Worm (Caenorhabditis elegans): Measurements from ENCODE around the gene scb-1.

The scb-1 gene

ce11 chrV:11104408-11104807 is 15.1 kb downstream of the scb-1 start:
- TF ChIP-seq ceh-90 (tag; optimal IDR thresholded peaks at IDR 0.05): no peak
- no peak for TF ChIP-seq lin-14 (GFP tag; optimal IDR thresholded peaks at IDR 0.05)
- no peak for TF ChIP-seq nhr-85 (tag)
- TF ChIP-seq sup-37 (GFP tag; optimal IDR thresholded peaks at IDR 0.05): no peak
- no peak for TF ChIP-seq grh-1 (GFP tag; IDR thresholded peaks at IDR 0.05)
- no peak for TF ChIP-seq hlh-17 (GFP tag; optimal IDR thresholded peaks at IDR 0.05; ENCODE audit: borderline replicate concordance)
- TF ChIP-seq mep-1 (tag; optimal IDR thresholded peaks at IDR 0.05): no peak
- TF ChIP-seq lin-13 (GFP tag; optimal IDR thresholded peaks at IDR 0.05): no peak
- no peak for TF ChIP-seq ztf-11 (tag; optimal IDR thresholded peaks at IDR 0.05)
- TF ChIP-seq isw-1 (GFP tag; IDR thresholded peaks at IDR 0.05): no peak
- TF ChIP-seq F16B12.6 (tag; optimal IDR thresholded peaks at IDR 0.05): no peak
- TF ChIP-seq sox-4 (tag; optimal IDR thresholded peaks at IDR 0.05): no peak
- no peak for TF ChIP-seq unc-86 (tag; optimal IDR thresholded peaks at IDR 0.05)
- no peak for TF ChIP-seq blmp-1 (tag; optimal IDR thresholded peaks at IDR 0.05)

- TF ChIP-seq nhr-47 (tag; optimal IDR thresholded peaks at IDR 0.05) (no peak), dpl-1 (GFP tag; optimal IDR thresholded peaks at IDR 0.05) (no peak), lin-15B (tag; optimal IDR thresholded peaks at IDR 0.05) (no peak), aha-1 (tag; optimal IDR thresholded peaks at IDR 0.05) (no peak), ceh-90 (tag; optimal IDR thresholded peaks at IDR 0.05) (no peak), ets-5 (GFP tag; IDR thresholded peaks at IDR 0.05) (no peak), zag-1 (tag; optimal IDR thresholded peaks at IDR 0.05) (no peak), isw-1 (GFP tag; IDR thresholded peaks at IDR 0.05) (no peak), zip-4 (GFP tag; optimal IDR thresholded peaks at IDR 0.05) (no peak), nhr-12 (tag; optimal IDR thresholded peaks at IDR 0.05) (no peak), elt-3 (tag; optimal IDR thresholded peaks at IDR 0.05) (no peak), ceh-82 (tag; optimal IDR thresholded peaks at IDR 0.05) (no peak), nhr-28 (tag; optimal IDR thresholded peaks at IDR 0.05) (no peak), lir-3 (tag; optimal IDR thresholded peaks at IDR 0.05; ENCODE audit: poor library complexity) (no peak)
Measured at ce11 chrV:11098599-11098998, 20.9 kb downstream of the scb-1 start, which contains the start of gene cdkl-1. Gene cdkl-1, plus strand, starts transcription at chrV:11098899.

- TF ChIP-seq blmp-1 (tag; optimal IDR thresholded peaks at IDR 0.05) (peak; percentile 5), unc-30 (tag; optimal IDR thresholded peaks at IDR 0.05) (no peak), elt-3 (tag; optimal IDR thresholded peaks at IDR 0.05) (peak in 1 of 6 experiments; percentile 21)
Measured at ce11 chrV:11095873-11096272, 23.6 kb downstream of the scb-1 start, which contains the start of gene Y42A5A.3. Gene Y42A5A.3, minus strand, starts transcription at chrV:11095973.

- TF ChIP-seq pqm-1 (tag; optimal IDR thresholded peaks at IDR 0.05) (no peak), nhr-12 (tag; optimal IDR thresholded peaks at IDR 0.05) (no peak), nhr-76 (tag; optimal IDR thresholded peaks at IDR 0.05) (no peak), lin-35 (GFP tag; optimal IDR thresholded peaks at IDR 0.05) (peak in 1 of 2 experiments; percentile 29), tbx-2 (tag; optimal IDR thresholded peaks at IDR 0.05) (peak; percentile 24), ces-1 (GFP tag; optimal IDR thresholded peaks at IDR 0.05) (no peak), nhr-47 (tag; optimal IDR thresholded peaks at IDR 0.05) (no peak), nhr-77 (tag; optimal IDR thresholded peaks at IDR 0.05) (no peak), xbp-1 (tag; optimal IDR thresholded peaks at IDR 0.05) (no peak), nhr-90 (tag; optimal IDR thresholded peaks at IDR 0.05; ENCODE audit: poor library complexity) (no peak), C34B4.2 (tag; optimal IDR thresholded peaks at IDR 0.05) (no peak), ceh-63 (GFP tag; optimal IDR thresholded peaks at IDR 0.05) (no peak), elt-3 (tag; optimal IDR thresholded peaks at IDR 0.05) (peak in 1 of 6 experiments; percentile 28), mdl-1 (tag; optimal IDR thresholded peaks at IDR 0.05) (peak in 1 of 2 experiments; percentile 22), ceh-90 (tag; optimal IDR thresholded peaks at IDR 0.05) (no peak), efl-1 (optimal IDR thresholded peaks at IDR 0.05) (no peak), efl-1 (GFP tag; optimal IDR thresholded peaks at IDR 0.05 in 1 of 2) (peak in 1 of 2 experiments; percentile 39), snu-23 (GFP tag; optimal IDR thresholded peaks at IDR 0.05) (no peak), nhr-11 (tag; optimal IDR thresholded peaks at IDR 0.05) (no peak), nhr-19 (GFP tag; conservative IDR thresholded peaks at IDR 0.05) (no peak), blmp-1 (tag; optimal IDR thresholded peaks at IDR 0.05) (peak; percentile 19), nhr-71 (tag; optimal IDR thresholded peaks at IDR 0.05) (peak; percentile 3), nhr-20 (tag; optimal IDR thresholded peaks at IDR 0.05) (peak; percentile 26), nhr-85 (tag) (peak; percentile 81), lin-14 (GFP tag; optimal IDR thresholded peaks at IDR 0.05) (peak; percentile 57)
Measured at ce11 chrV:11094698-11095097, 24.8 kb downstream of the scb-1 start.

Data from whole organism, L1 larva.